Fruit fly (Drosophila melanogaster): ENCODE results near the gene Jon66Ci.

The Jon66Ci gene

dm6 chr3L:8347346-8347745 lies 44.0 kb upstream of the Jon66Ci start (continued):
- TF ChIP-seq pros (GFP tag; optimal IDR thresholded peaks at IDR 0.05): no peak
- TF ChIP-seq CG9817 (tag; optimal IDR thresholded peaks at IDR 0.05): no peak
- TF ChIP-seq oc (tag; optimal IDR thresholded peaks at IDR 0.05): peak; percentile 23
- TF ChIP-seq ham (GFP tag; IDR thresholded peaks at IDR 0.05): no peak
- no peak for TF ChIP-seq CG33557 (GFP tag; optimal IDR thresholded peaks at IDR 0.05)
- TF ChIP-seq Atf6 (GFP tag; IDR thresholded peaks at IDR 0.05): peak; percentile 40; the same call in 1 of the 2 replicates
- TF ChIP-seq schlank (tag; optimal IDR thresholded peaks at IDR 0.05): peak; percentile 29
- TF ChIP-seq CG18599 (GFP tag; optimal IDR thresholded peaks at IDR 0.05): peak; percentile 51
- TF ChIP-seq wor (GFP tag; IDR thresholded peaks at IDR 0.05): no peak
- no peak for TF ChIP-seq jigr1 (GFP tag; IDR thresholded peaks at IDR 0.05)
- TF ChIP-seq seq (GFP tag; IDR thresholded peaks at IDR 0.05): peak; percentile 50; the same call in 1 of the 2 replicates
- TF ChIP-seq pho (GFP tag; optimal IDR thresholded peaks at IDR 0.05): peak; percentile 18
- no peak for TF ChIP-seq toy (GFP tag; IDR thresholded peaks at IDR 0.05)
- TF ChIP-seq CG12659 (GFP tag; optimal IDR thresholded peaks at IDR 0.05): peak; percentile 2
- TF ChIP-seq Xrp1 (GFP tag; IDR thresholded peaks at IDR 0.05): peak; percentile 58
- TF ChIP-seq chinmo (GFP tag; IDR thresholded peaks at IDR 0.05; ENCODE audit: partially characterized antibody): 0 out of 4 replicates have a peak, but pooled peaks have one; percentile 52
- TF ChIP-seq CG4424 (GFP tag; optimal IDR thresholded peaks at IDR 0.05): no peak
- TF ChIP-seq aop (GFP tag; IDR thresholded peaks at IDR 0.05): no peak
- no peak for TF ChIP-seq Dp (GFP tag; optimal IDR thresholded peaks at IDR 0.05)
- no peak for TF ChIP-seq Chrac-16 (GFP tag; optimal IDR thresholded peaks at IDR 0.05)
- peak; percentile 1 for TF ChIP-seq CG7987 (GFP tag; optimal IDR thresholded peaks at IDR 0.05)
- peak; percentile 17 for TF ChIP-seq fd3F (GFP tag; optimal IDR thresholded peaks at IDR 0.05)
- TF ChIP-seq Dbx (GFP tag; IDR thresholded peaks at IDR 0.05): no peak
- TF ChIP-seq CG17186 (GFP tag; optimal IDR thresholded peaks at IDR 0.05): no peak
- no peak for TF ChIP-seq pita (GFP tag; optimal IDR thresholded peaks at IDR 0.05)
- TF ChIP-seq E2f2 (GFP tag; IDR thresholded peaks at IDR 0.05): peak; percentile 23; the same call in 1 of the 2 replicates
- 0 out of 2 replicates have a peak, but pooled peaks have one; percentile 15 for TF ChIP-seq bowl (GFP tag; IDR thresholded peaks at IDR 0.05)
- TF ChIP-seq gfzf (GFP tag; optimal IDR thresholded peaks at IDR 0.05): no peak
- TF ChIP-seq abd-A (tag; optimal IDR thresholded peaks at IDR 0.05): no peak
- TF ChIP-seq CG9876 (GFP tag; optimal IDR thresholded peaks at IDR 0.05): no peak
- TF ChIP-seq MTF-1 (GFP tag; optimal IDR thresholded peaks at IDR 0.05; ENCODE audit: borderline replicate concordance): peak; percentile 56
- TF ChIP-seq CG18011 (GFP tag; optimal IDR thresholded peaks at IDR 0.05): no peak
- no peak for TF ChIP-seq vnd (GFP tag; IDR thresholded peaks at IDR 0.05; ENCODE audit: partially characterized antibody)
- TF ChIP-seq slbo (GFP tag; IDR thresholded peaks at IDR 0.05): no peak
- TF ChIP-seq CG3726 (GFP tag; IDR thresholded peaks at IDR 0.05): 0 out of 3 replicates have a peak, but pooled peaks have one; percentile 48
- TF ChIP-seq Doc2 (GFP tag; IDR thresholded peaks at IDR 0.05): no peak
- no peak for TF ChIP-seq pzg (GFP tag; optimal IDR thresholded peaks at IDR 0.05)
- TF ChIP-seq usp (GFP tag; optimal IDR thresholded peaks at IDR 0.05): no peak
- no peak for TF ChIP-seq Bdp1 (GFP tag; optimal IDR thresholded peaks at IDR 0.05)
- TF ChIP-seq CG43689 (GFP tag; IDR thresholded peaks at IDR 0.05): no peak
- peak; percentile 79; the same call in 2 of the 3 replicates for TF ChIP-seq gce (GFP tag; IDR thresholded peaks at IDR 0.05)
- TF ChIP-seq Gug (GFP tag; IDR thresholded peaks at IDR 0.05): no peak
- TF ChIP-seq CG11085 (GFP tag; IDR thresholded peaks at IDR 0.05): no peak
- peak; percentile 4 for TF ChIP-seq bab2 (GFP tag; optimal IDR thresholded peaks at IDR 0.05)
- no peak for TF ChIP-seq jumu (GFP tag; optimal IDR thresholded peaks at IDR 0.05)
- peak; percentile 81 for TF ChIP-seq Med (GFP tag)
- no peak for TF ChIP-seq Nf-YB (GFP tag; optimal IDR thresholded peaks at IDR 0.05)
- TF ChIP-seq HLH3B (GFP tag; IDR thresholded peaks at IDR 0.05): peak; percentile 45; the same call in 1 of the 2 replicates
- TF ChIP-seq CG42726 (GFP tag; IDR thresholded peaks at IDR 0.05; ENCODE audit: partially characterized antibody): no peak
- TF ChIP-seq wek (GFP tag; optimal IDR thresholded peaks at IDR 0.05): peak; percentile 73
- no peak for TF ChIP-seq yki (optimal IDR thresholded peaks at IDR 0.05)

All from whole organism, embryonic.